Worm (Caenorhabditis elegans) whole organism, L2 larva: ENCODE measurements around the gene obr-2.
A peak's percentile ranks its signal among the peaks of the same experiment; 100 is the strongest.

Experiments
- C34F6.9 ChIP-seq: fragments of 150-350 bp; optimal IDR thresholded peaks from 2 replicates; lab custom pipeline; 2014; ENCODE audit warnings: missing biosample characterization, missing genetic modification characterization
- F13H6.1 ChIP-seq: sonication (generic microtip); optimal IDR thresholded peaks from 2 replicates; lab custom pipeline; 2016; ENCODE audit warnings: missing genetic modification characterization, missing compliant biosample characterization
- R02D3.7 ChIP-seq: fragments of 150-350 bp; optimal IDR thresholded peaks from 2 replicates; lab custom pipeline; 2014; ENCODE audit warnings: missing biosample characterization, missing genetic modification characterization
- Y55F3AM.14 ChIP-seq: fragments of 200-800 bp; sonication (Bioruptor generic); optimal IDR thresholded peaks from 2 replicates; lab custom pipeline; 2018; ENCODE audit warnings: mild to moderate bottlenecking, missing genetic modification characterization, missing compliant biosample characterization
- ZK546.5 ChIP-seq: sonication (generic microtip); optimal IDR thresholded peaks from 2 replicates; lab custom pipeline; 2017; ENCODE audit warnings: missing biosample characterization, missing genetic modification characterization
- alr-1 ChIP-seq: fragments of 150-350 bp; optimal IDR thresholded peaks from 2 replicates; lab custom pipeline; 2014; ENCODE audit warnings: missing biosample characterization, missing genetic modification characterization
- aly-2 ChIP-seq: fragments of 150-350 bp; optimal IDR thresholded peaks from 2 replicates; lab custom pipeline; 2014; ENCODE audit warnings: missing biosample characterization, missing genetic modification characterization
- blmp-1 ChIP-seq: sonication (generic microtip); optimal IDR thresholded peaks from 2 replicates; lab custom pipeline; 2017; ENCODE audit warnings: missing genetic modification characterization, mild to moderate bottlenecking, missing compliant biosample characterization, antibody characterized with exemption, moderate library complexity; ENCODE audit not compliant: insufficient read depth
- ceh-16 ChIP-seq: fragments of 150-350 bp; optimal IDR thresholded peaks from 2 replicates; lab custom pipeline; 2014; ENCODE audit warnings: missing biosample characterization, missing genetic modification characterization
- crh-2 ChIP-seq: sonication (generic microtip); optimal IDR thresholded peaks from 2 replicates; lab custom pipeline; 2017; ENCODE audit warnings: missing biosample characterization, missing genetic modification characterization
- dmd-4 ChIP-seq: sonication (generic microtip); optimal IDR thresholded peaks from 2 replicates; lab custom pipeline; 2017; ENCODE audit warnings: missing biosample characterization, missing genetic modification characterization
- egl-27 ChIP-seq: sonication (generic microtip); optimal IDR thresholded peaks from 3 replicates; lab custom pipeline; 2017; ENCODE audit warnings: missing biosample characterization, missing genetic modification reagents, missing genetic modification characterization
- elt-1 ChIP-seq: fragments of 150-350 bp; optimal IDR thresholded peaks from 2 replicates; lab custom pipeline; 2014; ENCODE audit warnings: missing biosample characterization, missing genetic modification characterization
- elt-3 ChIP-seq: sonication (generic microtip); optimal IDR thresholded peaks from 2 replicates; lab custom pipeline; 2017; ENCODE audit warnings: missing biosample characterization, missing genetic modification characterization
- fos-1 ChIP-seq: fragments of 150-350 bp; optimal IDR thresholded peaks from 2 replicates; lab custom pipeline; 2014; ENCODE audit warnings: missing biosample characterization, missing genetic modification characterization
- lin-11 ChIP-seq: fragments of 150-350 bp; sonication (generic microtip); optimal IDR thresholded peaks from 2 replicates; lab custom pipeline; 2014; ENCODE audit warnings: missing biosample characterization, missing genetic modification characterization, inconsistent platforms, mixed read lengths
- lin-13 ChIP-seq: fragments of 150-350 bp; optimal IDR thresholded peaks from 2 replicates; lab custom pipeline; 2014; ENCODE audit warnings: missing biosample characterization, missing genetic modification reagents, missing genetic modification characterization
- lin-39 ChIP-seq: fragments of 150-350 bp; optimal IDR thresholded peaks from 2 replicates; lab custom pipeline; 2014; ENCODE audit warnings: missing biosample characterization, missing genetic modification reagents, missing genetic modification characterization
- lsy-2 ChIP-seq, 2 experiments: fragments of 150-350 bp in 1 of 2; sonication (generic microtip) in 1 of 2; optimal IDR thresholded peaks; 2 replicates each; lab custom pipeline; 2014 to 2017; ENCODE audit warnings: missing biosample characterization in 2 of 2, missing genetic modification characterization in 2 of 2
- mbf-1 ChIP-seq: sonication (generic microtip); optimal IDR thresholded peaks from 2 replicates; lab custom pipeline; 2017; ENCODE audit warnings: missing biosample characterization, missing genetic modification characterization
- mdl-1 ChIP-seq, 2 experiments: fragments of 150-350 bp in 1 of 2; sonication (generic microtip) in 1 of 2; optimal IDR thresholded peaks; 2 replicates each; lab custom pipeline; 2017; ENCODE audit warnings: missing biosample characterization in 2 of 2, missing genetic modification characterization in 2 of 2
- nhr-11 ChIP-seq: fragments of 150-350 bp; optimal IDR thresholded peaks from 2 replicates; lab custom pipeline; 2014; ENCODE audit warnings: missing biosample characterization, missing genetic modification characterization
- nhr-12 ChIP-seq: fragments of 150-350 bp; optimal IDR thresholded peaks from 2 replicates; lab custom pipeline; 2014; ENCODE audit warnings: missing biosample characterization, missing genetic modification characterization
- nhr-129 ChIP-seq: fragments of 150-350 bp; optimal IDR thresholded peaks from 2 replicates; lab custom pipeline; 2014; ENCODE audit warnings: missing biosample characterization, missing genetic modification characterization
- nhr-21 ChIP-seq: fragments of 150-350 bp; optimal IDR thresholded peaks from 2 replicates; lab custom pipeline; 2014; ENCODE audit warnings: missing biosample characterization, missing genetic modification characterization
- nhr-237 ChIP-seq: fragments of 150-350 bp; optimal IDR thresholded peaks from 2 replicates; lab custom pipeline; 2014; ENCODE audit warnings: missing biosample characterization, missing genetic modification characterization
- nhr-25 ChIP-seq: fragments of 150-350 bp; sonication (generic microtip); optimal IDR thresholded peaks from 3 replicates; lab custom pipeline; 2014; ENCODE audit warnings: missing biosample characterization, missing genetic modification characterization
- nhr-6 ChIP-seq: fragments of 150-350 bp; optimal IDR thresholded peaks from 2 replicates; lab custom pipeline; 2014; ENCODE audit warnings: missing biosample characterization, missing genetic modification characterization
- nhr-77 ChIP-seq: fragments of 150-350 bp; optimal IDR thresholded peaks from 2 replicates; lab custom pipeline; 2014; ENCODE audit warnings: missing biosample characterization, missing genetic modification characterization
- sem-4 ChIP-seq: fragments of 150-350 bp; optimal IDR thresholded peaks from 2 replicates; lab custom pipeline; 2014; ENCODE audit warnings: missing biosample characterization, missing genetic modification reagents, missing genetic modification characterization
- sma-3 ChIP-seq: sonication (generic microtip); optimal IDR thresholded peaks from 2 replicates; lab custom pipeline; 2016; ENCODE audit warnings: missing genetic modification reagents, missing genetic modification characterization, missing compliant biosample characterization
- sma-9 ChIP-seq, 2 experiments: fragments of 150-350 bp in 1 of 2; sonication (generic microtip) in 1 of 2; optimal IDR thresholded peaks; 2 replicates each; lab custom pipeline; 2014 to 2016; ENCODE audit warnings: missing genetic modification characterization in 2 of 2, mild to moderate bottlenecking in 1 of 2, missing biosample characterization in 1 of 2, missing compliant biosample characterization in 1 of 2, missing genetic modification reagents in 1 of 2, moderate library complexity in 1 of 2
- snpc-4 ChIP-seq: fragments of 150-350 bp; optimal IDR thresholded peaks from 2 replicates; lab custom pipeline; 2014; ENCODE audit warnings: missing biosample characterization, missing genetic modification characterization
- unc-39 ChIP-seq: fragments of 150-350 bp; optimal IDR thresholded peaks from 2 replicates; lab custom pipeline; 2014; ENCODE audit warnings: missing biosample characterization, missing genetic modification characterization
- unc-62 ChIP-seq: fragments of 150-350 bp; optimal IDR thresholded peaks from 2 replicates; lab custom pipeline; 2014; ENCODE audit warnings: missing biosample characterization, missing genetic modification reagents, missing genetic modification characterization
- zag-1 ChIP-seq: fragments of 150-350 bp; optimal IDR thresholded peaks from 2 replicates; lab custom pipeline; 2014; ENCODE audit warnings: missing biosample characterization, missing genetic modification characterization
- ztf-1 ChIP-seq: fragments of 200-800 bp; sonication (Bioruptor generic); conservative IDR thresholded peaks from 2 replicates; pipeline ENCODE4 v1.3.6; 2022; ENCODE audit warnings: missing genetic modification characterization, missing compliant biosample characterization
- ztf-11 ChIP-seq: sonication (generic microtip); optimal IDR thresholded peaks from 2 replicates; lab custom pipeline; 2017; ENCODE audit warnings: missing biosample characterization, missing genetic modification characterization
- ztf-4 ChIP-seq: fragments of 150-350 bp; optimal IDR thresholded peaks from 2 replicates; lab custom pipeline; 2014; ENCODE audit warnings: missing biosample characterization, missing genetic modification characterization

obr-2 gene

DNA sequence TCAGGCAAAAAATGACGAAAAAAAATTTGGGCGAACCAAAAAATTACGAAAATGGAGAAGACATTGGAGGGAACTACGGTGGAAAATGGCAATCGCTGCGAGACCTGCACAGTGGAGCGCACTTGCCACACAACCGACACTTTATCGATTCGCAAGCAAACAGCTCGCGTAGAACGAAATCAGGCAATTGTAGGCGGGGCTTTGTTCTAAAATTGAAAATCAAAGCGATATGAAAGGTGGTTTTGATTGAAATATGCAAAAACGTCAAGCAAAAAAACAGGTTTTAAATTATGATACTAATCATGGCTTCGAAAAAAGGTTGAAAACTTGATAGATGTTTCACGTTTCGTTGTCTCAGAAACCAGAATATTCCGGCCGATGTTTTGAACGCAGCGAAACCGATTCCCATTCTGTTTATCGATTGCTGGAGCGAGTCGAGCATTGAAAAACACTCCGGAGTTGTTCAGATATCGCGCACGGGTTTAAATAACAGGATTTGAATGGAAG, 11.8 kb downstream of the obr-2 start, which contains the start of the genes fib-1 and mut-15 (continued):
- TF ChIP-seq nhr-12 (tag; lab: Kevin White, UChicago) (no peak), sma-3 (GFP tag; lab: Kevin White, UChicago) (peak; percentile 95), dmd-4 (tag; lab: Kevin White, UChicago) (no peak), nhr-77 (tag; lab: Kevin White, UChicago) (peak; percentile 21), lsy-2 (tag; optimal IDR thresholded peaks at IDR 0.05; lab: Kevin White, UChicago) (peak; percentile 91 to 98), ztf-4 (tag; lab: Kevin White, UChicago) (peak; percentile 70), nhr-129 (peak; percentile 96), sem-4 (peak; percentile 82), lin-39 (tag; lab: Kevin White, UChicago) (no peak), C34F6.9 (tag; lab: Kevin White, UChicago) (peak; percentile 93), nhr-237 (tag; lab: Kevin White, UChicago) (no peak), Y55F3AM.14 (peak; percentile 5), unc-39 (tag; lab: Kevin White, UChicago) (no peak), fos-1 (peak; percentile 69), ZK546.5 (peak; percentile 45), ztf-11 (tag; lab: Kevin White, UChicago) (no peak)
- TF ChIP-seq, all 48 proteins: peak for 29

DNA sequence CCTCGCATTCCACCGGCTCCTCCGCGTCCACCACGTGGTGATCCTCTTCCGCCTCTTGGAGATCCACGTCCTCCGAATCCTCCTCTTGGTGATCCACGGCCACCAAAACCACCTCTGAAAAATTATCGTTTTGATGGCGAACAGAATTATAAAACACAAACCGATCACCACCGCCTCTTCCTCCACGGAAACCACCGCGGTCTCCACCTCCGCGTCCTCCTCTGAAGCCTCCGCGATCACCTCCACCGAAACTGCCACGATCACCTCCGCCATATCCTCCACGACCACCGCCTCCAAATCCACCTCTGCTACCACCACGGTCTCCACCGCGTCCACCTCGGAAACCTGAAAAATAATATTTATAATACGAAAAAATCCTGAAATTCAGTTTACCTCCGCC, 12.5 kb downstream of the obr-2 start:
- TF ChIP-seq alr-1 (tag; lab: Kevin White, UChicago) (no peak), blmp-1 (tag; lab: Kevin White, UChicago) (no peak), zag-1 (tag; lab: Kevin White, UChicago) (no peak), dmd-4 (tag; lab: Kevin White, UChicago) (no peak), sma-9 (GFP tag; optimal IDR thresholded peaks at IDR 0.05; lab: Kevin White, UChicago) (no peak), sma-9 (tag; optimal IDR thresholded peaks at IDR 0.05; lab: Kevin White, UChicago) (no peak), ceh-16 (tag; lab: Kevin White, UChicago) (no peak), aly-2 (tag; lab: Kevin White, UChicago) (no peak), elt-3 (tag; lab: Kevin White, UChicago) (no peak)
- TF ChIP-seq, all 48 proteins: peak for 0

DNA sequence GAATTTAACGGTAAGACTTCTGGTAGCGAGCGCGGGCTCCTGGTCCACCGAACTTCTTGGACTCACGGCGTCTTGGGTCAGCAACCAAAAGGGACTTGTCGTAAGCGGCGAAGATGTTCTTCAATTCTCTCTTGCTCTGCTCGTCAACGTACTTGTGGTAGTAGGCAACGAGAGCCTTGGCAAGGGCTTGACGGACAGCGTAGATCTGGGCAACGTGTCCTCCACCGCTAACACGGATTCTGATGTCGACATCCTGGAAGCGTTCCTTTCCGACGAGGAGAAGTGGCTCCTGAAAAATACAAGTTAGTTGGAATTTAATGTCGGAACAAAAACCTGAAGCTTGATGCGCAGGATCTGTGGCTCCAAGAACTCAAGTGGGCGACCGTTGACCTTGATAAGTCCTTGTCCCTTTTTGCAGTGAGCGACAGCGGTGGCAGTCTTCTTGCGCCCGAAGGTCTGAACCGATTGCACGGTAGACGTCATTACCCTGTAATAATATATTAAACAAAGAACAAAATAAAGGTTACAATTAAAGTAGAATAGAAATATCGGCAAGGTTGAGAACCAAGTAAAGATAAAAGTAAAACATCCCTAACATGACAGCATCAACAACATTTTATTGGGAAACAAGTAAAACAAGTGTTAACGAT, 13.9 kb downstream of the obr-2 start, which contains the start of gene rps-16:
rps-16 (minus strand) TSS at position 487 of the 650 bp plus-strand sequence.
- no peak for TF ChIP-seq nhr-12 (tag; lab: Kevin White, UChicago)
- no peak for TF ChIP-seq F13H6.1 (tag; lab: Kevin White, UChicago)
- TF ChIP-seq unc-62: no peak
- no peak for TF ChIP-seq nhr-77 (tag; lab: Kevin White, UChicago)
- TF ChIP-seq nhr-237 (tag; lab: Kevin White, UChicago): no peak
- no peak for TF ChIP-seq nhr-11
- no peak for TF ChIP-seq nhr-21 (tag; lab: Kevin White, UChicago)
- TF ChIP-seq zag-1 (tag; lab: Kevin White, UChicago): no peak
- no peak for TF ChIP-seq sma-3 (GFP tag; lab: Kevin White, UChicago)
- no peak for TF ChIP-seq mdl-1 (tag; optimal IDR thresholded peaks at IDR 0.05; lab: Kevin White, UChicago)
- TF ChIP-seq lin-13: no peak
- TF ChIP-seq R02D3.7 (tag; lab: Kevin White, UChicago): no peak
- TF ChIP-seq nhr-6: no peak
- no peak for TF ChIP-seq fos-1

DNA sequence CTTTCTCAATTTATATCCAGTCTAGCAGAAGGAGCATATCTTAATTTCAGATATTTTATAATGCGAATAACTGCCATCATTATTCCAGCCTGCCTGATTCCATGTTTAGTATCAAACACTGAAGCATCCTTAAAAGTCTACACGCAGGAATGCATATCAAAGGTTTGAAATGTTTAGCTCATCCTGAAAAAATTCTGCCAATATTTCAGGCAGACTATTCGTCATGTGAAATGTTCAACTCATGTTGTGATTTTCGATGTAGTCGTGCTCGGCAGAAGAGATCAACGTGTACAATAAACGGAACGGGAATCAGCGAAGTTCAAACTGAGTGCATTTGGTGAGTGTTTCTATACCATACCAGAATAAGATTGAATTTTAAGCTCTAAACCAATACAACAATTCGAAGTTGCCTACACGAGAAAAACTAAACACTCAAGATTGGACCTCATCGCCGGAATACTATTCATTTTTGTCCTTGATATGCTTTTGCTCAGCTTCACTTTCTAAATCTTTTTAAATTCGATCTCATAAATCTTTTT, 14.5 kb downstream of the obr-2 start, which contains the start of gene T01C3.11:
T01C3.11 (plus strand) TSS at position 51 of the 539 bp plus-strand sequence.
- TF ChIP-seq nhr-6: no peak
- TF ChIP-seq nhr-25: no peak
- no peak for TF ChIP-seq mbf-1 (tag; lab: Kevin White, UChicago)
- TF ChIP-seq ceh-16 (tag; lab: Kevin White, UChicago): no peak
- no peak for TF ChIP-seq ztf-4 (tag; lab: Kevin White, UChicago)
- TF ChIP-seq crh-2 (tag; lab: Kevin White, UChicago): no peak
- no peak for TF ChIP-seq egl-27 (tag; lab: Kevin White, UChicago)
- no peak for TF ChIP-seq nhr-129
- TF ChIP-seq ztf-11 (tag; lab: Kevin White, UChicago): no peak
- no peak for TF ChIP-seq sma-9 (GFP tag; optimal IDR thresholded peaks at IDR 0.05; lab: Kevin White, UChicago)
- TF ChIP-seq sma-9 (tag; optimal IDR thresholded peaks at IDR 0.05; lab: Kevin White, UChicago): no peak
- no peak for TF ChIP-seq zag-1 (tag; lab: Kevin White, UChicago)
- TF ChIP-seq snpc-4: no peak
- no peak for TF ChIP-seq Y55F3AM.14
- no peak for TF ChIP-seq R02D3.7 (tag; lab: Kevin White, UChicago)
- no peak for TF ChIP-seq lin-11 (tag; lab: Kevin White, UChicago)
- no peak for TF ChIP-seq ztf-1 (GFP tag; lab: Robert Waterston, UW)
- TF ChIP-seq F13H6.1 (tag; lab: Kevin White, UChicago): no peak
- TF ChIP-seq elt-1 (tag; lab: Kevin White, UChicago): no peak
